Worm (Caenorhabditis elegans) whole organism, midembryonic: Measurements from ENCODE around the gene srh-252.

Experiments used
- T22C8.4 ChIP-seq: fragments of 200-800 bp; sonication (Bioruptor generic); IDR thresholded peaks from 2 replicates; pipeline ENCODE4 v1.3.6; 2022; ENCODE audit warnings: missing genetic modification characterization, missing compliant biosample characterization
- cog-1 ChIP-seq: sonication (generic microtip); optimal IDR thresholded peaks from 2 replicates; lab custom pipeline; 2016; ENCODE audit warnings: missing genetic modification characterization, missing compliant biosample characterization
- flt-1 ChIP-seq: fragments of 200-800 bp; sonication (Bioruptor generic); IDR thresholded peaks from 2 replicates; pipeline ENCODE4 v1.3.6; 2022; ENCODE audit warnings: missing genetic modification characterization, missing compliant biosample characterization
- klf-2 ChIP-seq: fragments of 200-800 bp; sonication (Bioruptor generic); conservative IDR thresholded peaks from 2 replicates; pipeline ENCODE4 v1.3.6; 2022; ENCODE audit warnings: missing genetic modification reagents, missing genetic modification characterization, missing compliant biosample characterization
- med-1 ChIP-seq: sonication (generic microtip); optimal IDR thresholded peaks from 2 replicates; lab custom pipeline; 2017; ENCODE audit warnings: missing genetic modification characterization, mild to moderate bottlenecking, missing compliant biosample characterization, antibody characterized with exemption, missing genetic modification reagents; ENCODE audit not compliant: insufficient read depth
- ref-1 ChIP-seq: fragments of 200-800 bp; sonication (Bioruptor generic); conservative IDR thresholded peaks from 2 replicates; pipeline ENCODE4 v1.3.6; 2022; ENCODE audit warnings: missing genetic modification reagents, missing genetic modification characterization, missing compliant biosample characterization
- tab-1 ChIP-seq: fragments of 200-800 bp; sonication (Bioruptor generic); IDR thresholded peaks from 2 replicates; pipeline ENCODE4 v1.3.6; 2022; ENCODE audit warnings: missing genetic modification characterization, missing compliant biosample characterization
- ztf-23 ChIP-seq: fragments of 200-800 bp; sonication (Bioruptor generic); IDR thresholded peaks from 2 replicates; pipeline ENCODE4 v1.3.6; 2022; ENCODE audit warnings: missing genetic modification reagents, missing genetic modification characterization, missing compliant biosample characterization
- ztf-29 ChIP-seq: fragments of 200-800 bp; sonication (Bioruptor generic); IDR thresholded peaks from 2 replicates; pipeline ENCODE4 v1.3.6; 2022; ENCODE audit warnings: missing genetic modification reagents, missing genetic modification characterization, missing compliant biosample characterization

srh-252 gene

ce11 chrV:17225389-17225788 lies 2.2 kb upstream of the srh-252 start, which contains the start of gene scl-25:
scl-25 (plus strand) TSS chrV:17225689.
- TF ChIP-seq med-1, result no peak
- TF ChIP-seq T22C8.4 (GFP tag; lab: Robert Waterston, UW), result no peak
- no peak for TF ChIP-seq ztf-23
- TF ChIP-seq klf-2 (GFP tag; lab: Robert Waterston, UW), result no peak
- no peak for TF ChIP-seq flt-1 (GFP tag; lab: Robert Waterston, UW)
- TF ChIP-seq cog-1 (tag; lab: Kevin White, UChicago), result no peak
- TF ChIP-seq tab-1 (GFP tag; lab: Robert Waterston, UW), result no peak
- no peak for TF ChIP-seq ztf-29 (GFP tag; lab: Robert Waterston, UW)
- TF ChIP-seq ref-1 (GFP tag; lab: Robert Waterston, UW), result no peak

- TF ChIP-seq tab-1 (GFP tag; lab: Robert Waterston, UW), result no peak
- TF ChIP-seq flt-1 (GFP tag; lab: Robert Waterston, UW), result no peak
- no peak for TF ChIP-seq ztf-29 (GFP tag; lab: Robert Waterston, UW)
- TF ChIP-seq T22C8.4 (GFP tag; lab: Robert Waterston, UW), result no peak
- no peak for TF ChIP-seq med-1
- TF ChIP-seq cog-1 (tag; lab: Kevin White, UChicago), result no peak
- no peak for TF ChIP-seq ztf-23
- no peak for TF ChIP-seq ref-1 (GFP tag; lab: Robert Waterston, UW)
- TF ChIP-seq klf-2 (GFP tag; lab: Robert Waterston, UW), result no peak
Observed at ce11 chrV:17220345-17220744, 2.9 kb downstream of the srh-252 start, which contains the start of gene srh-109. srh-109 (minus strand) TSS chrV:17220445.

- TF ChIP-seq ztf-23 (no peak), ztf-29 (GFP tag; lab: Robert Waterston, UW) (no peak), ref-1 (GFP tag; lab: Robert Waterston, UW) (no peak), tab-1 (GFP tag; lab: Robert Waterston, UW) (no peak), klf-2 (GFP tag; lab: Robert Waterston, UW) (no peak), cog-1 (tag; lab: Kevin White, UChicago) (no peak), flt-1 (GFP tag; lab: Robert Waterston, UW) (no peak), med-1 (no peak), T22C8.4 (GFP tag; lab: Robert Waterston, UW) (no peak)
Observed at ce11 chrV:17217690-17218089, 5.5 kb downstream of the srh-252 start, which contains the start of gene srbc-62. srbc-62 (plus strand) TSS chrV:17217990.

- TF ChIP-seq ztf-23 (no peak), flt-1 (GFP tag; lab: Robert Waterston, UW) (no peak), med-1 (no peak), ref-1 (GFP tag; lab: Robert Waterston, UW) (no peak), T22C8.4 (GFP tag; lab: Robert Waterston, UW) (no peak), ztf-29 (GFP tag; lab: Robert Waterston, UW) (no peak), tab-1 (GFP tag; lab: Robert Waterston, UW) (no peak), cog-1 (tag; lab: Kevin White, UChicago) (no peak), klf-2 (GFP tag; lab: Robert Waterston, UW) (no peak)
Observed at ce11 chrV:17215602-17216001, 7.6 kb downstream of the srh-252 start.

- TF ChIP-seq med-1 (no peak), ztf-29 (GFP tag; lab: Robert Waterston, UW) (no peak), flt-1 (GFP tag; lab: Robert Waterston, UW) (no peak), tab-1 (GFP tag; lab: Robert Waterston, UW) (no peak), T22C8.4 (GFP tag; lab: Robert Waterston, UW) (no peak), klf-2 (GFP tag; lab: Robert Waterston, UW) (no peak), ztf-23 (no peak), ref-1 (GFP tag; lab: Robert Waterston, UW) (no peak), cog-1 (tag; lab: Kevin White, UChicago) (no peak)
Observed at ce11 chrV:17212743-17213142, 10.5 kb downstream of the srh-252 start, which contains the start of gene srh-113. srh-113 (plus strand) TSS chrV:17213043.

ce11 chrV:17211989-17212731 lies 11.0 kb downstream of the srh-252 start, which contains the start of gene srh-236:
srh-236 (minus strand) TSS chrV:17212039.
- no peak for TF ChIP-seq med-1
- no peak for TF ChIP-seq flt-1 (GFP tag; lab: Robert Waterston, UW)

- TF ChIP-seq T22C8.4 (GFP tag; lab: Robert Waterston, UW) (no peak), tab-1 (GFP tag; lab: Robert Waterston, UW) (no peak), flt-1 (GFP tag; lab: Robert Waterston, UW) (no peak), ztf-23 (no peak), med-1 (no peak), klf-2 (GFP tag; lab: Robert Waterston, UW) (no peak), ztf-29 (GFP tag; lab: Robert Waterston, UW) (no peak), ref-1 (GFP tag; lab: Robert Waterston, UW) (no peak), cog-1 (tag; lab: Kevin White, UChicago) (no peak)
Observed at ce11 chrV:17208045-17208444, 15.2 kb downstream of the srh-252 start, which contains the start of gene Y68A4A.13. Y68A4A.13 (minus strand) TSS chrV:17208145.

ce11 chrV:17206469-17206868 lies 16.7 kb downstream of the srh-252 start:
- TF ChIP-seq med-1, result no peak
- TF ChIP-seq tab-1 (GFP tag; lab: Robert Waterston, UW), result no peak
- no peak for TF ChIP-seq ztf-29 (GFP tag; lab: Robert Waterston, UW)
- no peak for TF ChIP-seq ztf-23

- TF ChIP-seq klf-2 (GFP tag; lab: Robert Waterston, UW) (no peak), flt-1 (GFP tag; lab: Robert Waterston, UW) (no peak), tab-1 (GFP tag; lab: Robert Waterston, UW) (no peak), T22C8.4 (GFP tag; lab: Robert Waterston, UW) (no peak), ref-1 (GFP tag; lab: Robert Waterston, UW) (no peak), ztf-29 (GFP tag; lab: Robert Waterston, UW) (no peak), cog-1 (tag; lab: Kevin White, UChicago) (no peak), med-1 (no peak), ztf-23 (no peak)
Observed at ce11 chrV:17201847-17202246, 21.4 kb downstream of the srh-252 start, which contains the start of gene Y68A4A.10. Y68A4A.10 (plus strand) TSS chrV:17202147.
